Worm (Caenorhabditis elegans): ENCODE data around the gene rsp-6.
A peak's percentile ranks its signal among the peaks of the same experiment; 100 is the strongest.

- no peak for TF ChIP-seq nhr-76 (tag; optimal IDR thresholded peaks at IDR 0.05)
- no peak for TF ChIP-seq ets-5 (GFP tag; IDR thresholded peaks at IDR 0.05)
- TF ChIP-seq blmp-1 (tag; optimal IDR thresholded peaks at IDR 0.05), result peak; percentile 79
- TF ChIP-seq nhr-12 (tag; optimal IDR thresholded peaks at IDR 0.05), result no peak
- no peak for TF ChIP-seq fkh-10 (GFP tag; optimal IDR thresholded peaks at IDR 0.05)
- TF ChIP-seq unc-62 (GFP tag; optimal IDR thresholded peaks at IDR 0.05), result no peak
- TF ChIP-seq ceh-82 (tag; optimal IDR thresholded peaks at IDR 0.05), result no peak
- TF ChIP-seq nhr-90 (tag; optimal IDR thresholded peaks at IDR 0.05; ENCODE audit: poor library complexity), result no peak
- TF ChIP-seq isw-1 (GFP tag; IDR thresholded peaks at IDR 0.05), result no peak
These were observed 45.5 kb upstream of the rsp-6 start for ce11 chrIV:7836491-7836890.

All from whole organism, L1 larva.